Fruit fly (Drosophila melanogaster) whole organism, embryonic: Measurements from ENCODE around the gene Ugt316A1.

ENCODE experiments used
- CG10565 ChIP-seq: fragments of 200-800 bp; sonication (Bioruptor generic); optimal IDR thresholded peaks from 3 replicates; lab custom pipeline; 2016; ENCODE audit warnings: missing biosample characterization, mild to moderate bottlenecking, missing genetic modification characterization
- CG10979 ChIP-seq: fragments of 200-800 bp; sonication (Bioruptor generic); optimal IDR thresholded peaks from 2 replicates; lab custom pipeline; 2018; ENCODE audit warnings: missing biosample characterization, mild to moderate bottlenecking, missing genetic modification characterization, moderate library complexity
- CG11085 ChIP-seq: fragments of 200-800 bp; sonication (Bioruptor generic); IDR thresholded peaks from 2 replicates; pipeline ENCODE4 v1.3.6; 2022; ENCODE audit warnings: missing biosample characterization, missing genetic modification characterization
- CG12236 ChIP-seq: fragments of 200-800 bp; sonication (Bioruptor generic); optimal IDR thresholded peaks from 2 replicates; lab custom pipeline; 2016; ENCODE audit warnings: missing biosample characterization, missing genetic modification characterization
- CG12659 ChIP-seq: fragments of 200-800 bp; sonication (Bioruptor generic); optimal IDR thresholded peaks from 3 replicates; lab custom pipeline; 2017; ENCODE audit warnings: mild to moderate bottlenecking, missing biosample characterization, missing genetic modification reagents, missing genetic modification characterization
- CG13296 ChIP-seq: fragments of 200-800 bp; sonication (Bioruptor generic); optimal IDR thresholded peaks from 3 replicates; lab custom pipeline; 2018; ENCODE audit warnings: missing biosample characterization, mild to moderate bottlenecking, missing genetic modification characterization
- CG14965 ChIP-seq: fragments of 200-800 bp; sonication (Bioruptor generic); optimal IDR thresholded peaks from 2 replicates; lab custom pipeline; 2016; ENCODE audit warnings: missing biosample characterization, missing genetic modification characterization, borderline replicate concordance
- CG15479 ChIP-seq: fragments of 200-800 bp; sonication (Bioruptor generic); optimal IDR thresholded peaks from 3 replicates; lab custom pipeline; 2019; ENCODE audit warnings: missing biosample characterization, mild to moderate bottlenecking, missing genetic modification characterization, moderate library complexity
- CG17186 ChIP-seq: fragments of 200-800 bp; sonication (Bioruptor generic); optimal IDR thresholded peaks from 3 replicates; lab custom pipeline; 2017; ENCODE audit warnings: missing biosample characterization, missing genetic modification reagents, missing genetic modification characterization
- CG17328 ChIP-seq: fragments of 200-800 bp; sonication (Bioruptor generic); IDR thresholded peaks from 2 replicates; pipeline ENCODE4 v1.3.6; 2022; ENCODE audit warnings: missing biosample characterization, missing genetic modification characterization
- CG17361 ChIP-seq: fragments of 200-800 bp; sonication (Bioruptor generic); IDR thresholded peaks from 3 replicates; pipeline ENCODE4 v1.3.6; 2022; ENCODE audit warnings: missing biosample characterization, missing genetic modification characterization
- CG17829 ChIP-seq: fragments of 200-800 bp; optimal IDR thresholded peaks from 2 replicates; lab custom pipeline; 2019; ENCODE audit warnings: missing biosample characterization, mild to moderate bottlenecking, missing genetic modification characterization, moderate library complexity
- CG2116 ChIP-seq: fragments of 200-800 bp; sonication (Bioruptor generic); optimal IDR thresholded peaks from 3 replicates; lab custom pipeline; 2018; ENCODE audit warnings: missing biosample characterization, mild to moderate bottlenecking, missing genetic modification characterization
- CG2120 ChIP-seq: fragments of 200-800 bp; sonication (Bioruptor generic); optimal IDR thresholded peaks from 3 replicates; lab custom pipeline; 2016; ENCODE audit warnings: missing biosample characterization, missing genetic modification characterization
- CG2199 ChIP-seq: fragments of 200-800 bp; sonication (Bioruptor generic); IDR thresholded peaks from 3 replicates; pipeline ENCODE4 v1.3.6; 2022; ENCODE audit warnings: missing biosample characterization, missing genetic modification characterization
- CG2712 ChIP-seq: fragments of 200-800 bp; optimal IDR thresholded peaks from 3 replicates; lab custom pipeline; 2019; ENCODE audit warnings: missing biosample characterization, mild to moderate bottlenecking, missing genetic modification characterization, moderate library complexity
- CG30431 ChIP-seq: fragments of 200-800 bp; sonication (Bioruptor generic); optimal IDR thresholded peaks from 2 replicates; lab custom pipeline; 2017; ENCODE audit warnings: missing biosample characterization, missing genetic modification characterization
- CG31224 ChIP-seq: fragments of 200-800 bp; sonication (Bioruptor generic); IDR thresholded peaks from 2 replicates; pipeline ENCODE4 v1.3.6; 2022; ENCODE audit warnings: missing biosample characterization, missing genetic modification characterization
- CG3995 ChIP-seq: fragments of 200-800 bp; sonication (Bioruptor generic); optimal IDR thresholded peaks from 3 replicates; lab custom pipeline; 2016; ENCODE audit warnings: missing biosample characterization, missing genetic modification characterization
- CG4424 ChIP-seq: fragments of 200-800 bp; sonication (Bioruptor generic); optimal IDR thresholded peaks from 3 replicates; lab custom pipeline; 2016; ENCODE audit warnings: missing biosample characterization, missing genetic modification characterization
- CG6689 ChIP-seq: fragments of 200-800 bp; sonication (Bioruptor generic); IDR thresholded peaks from 2 replicates; pipeline ENCODE4 v1.3.6; 2022; ENCODE audit warnings: missing biosample characterization, missing genetic modification characterization
- CG9215 ChIP-seq: fragments of 200-800 bp; sonication (Bioruptor generic); IDR thresholded peaks from 2 replicates; pipeline ENCODE4 v1.3.6; 2022; ENCODE audit warnings: missing biosample characterization, missing genetic modification characterization
- CG9727 ChIP-seq: fragments of 200-800 bp; sonication (Bioruptor generic); optimal IDR thresholded peaks from 3 replicates; lab custom pipeline; 2017; ENCODE audit warnings: missing biosample characterization, mild to moderate bottlenecking, missing genetic modification characterization
- CTCF ChIP-seq: fragments of 200-800 bp; sonication (Bioruptor generic); optimal IDR thresholded peaks from 2 replicates; lab custom pipeline; 2017; ENCODE audit warnings: missing biosample characterization, mild to moderate bottlenecking, missing genetic modification characterization, moderate library complexity
- CkIIα-i1 ChIP-seq: fragments of 200-800 bp; sonication (Bioruptor generic); IDR thresholded peaks from 2 replicates; pipeline ENCODE4 v1.3.6; 2022; ENCODE audit warnings: missing biosample characterization, missing genetic modification characterization
- Dfd ChIP-seq, 2 experiments: fragments of >200 bp; optimal IDR thresholded peaks; 2 replicates each; lab custom pipeline; 2017; ENCODE audit warnings: missing biosample characterization in 2 of 2, missing genetic modification characterization in 2 of 2
- Dp ChIP-seq: fragments of 200-800 bp; sonication (Bioruptor generic); optimal IDR thresholded peaks from 2 replicates; lab custom pipeline; 2018; ENCODE audit warnings: missing biosample characterization, mild to moderate bottlenecking, missing genetic modification characterization, moderate library complexity
- Dref ChIP-seq: fragments of 200-800 bp; sonication (Bioruptor generic); IDR thresholded peaks from 2 replicates; pipeline ENCODE4 v1.3.6; 2022; ENCODE audit warnings: missing biosample characterization, missing genetic modification characterization
- Elba2 ChIP-seq: fragments of 200-800 bp; sonication (Bioruptor generic); optimal IDR thresholded peaks from 3 replicates; lab custom pipeline; 2016; ENCODE audit warnings: missing biosample characterization, missing genetic modification characterization
- HLH54F ChIP-seq: fragments of 200-800 bp; sonication (Bioruptor generic); optimal IDR thresholded peaks from 3 replicates; lab custom pipeline; 2016; ENCODE audit warnings: missing biosample characterization, missing genetic modification characterization
- Hr51 ChIP-seq, 2 experiments: fragments of 200-800 bp; sonication (Bioruptor generic); optimal IDR thresholded peaks; 2 replicates in 1 of 2; 3 replicates in 1 of 2; lab custom pipeline; 2016 to 2018; ENCODE audit warnings: missing biosample characterization in 2 of 2, missing genetic modification characterization in 2 of 2, mild to moderate bottlenecking in 1 of 2, moderate library complexity in 1 of 2
- Jarid2 ChIP-seq: fragments of 200-800 bp; sonication (Bioruptor generic); optimal IDR thresholded peaks from 3 replicates; lab custom pipeline; 2017; ENCODE audit warnings: mild to moderate bottlenecking, missing biosample characterization, missing genetic modification reagents, missing genetic modification characterization
- MBD-R2 ChIP-seq: fragments of 200-800 bp; sonication (Bioruptor generic); IDR thresholded peaks from 2 replicates; pipeline ENCODE4 v1.3.6; 2022; ENCODE audit warnings: missing biosample characterization, missing genetic modification characterization
- Oaz ChIP-seq: fragments of 200-800 bp; sonication (Bioruptor generic); IDR thresholded peaks from 2 replicates; pipeline ENCODE4 v1.3.6; 2022; ENCODE audit warnings: missing biosample characterization, missing genetic modification characterization
- Sin3A ChIP-seq: fragments of >200 bp; optimal IDR thresholded peaks from 2 replicates; lab custom pipeline; 2018
- Ssrp ChIP-seq: fragments of 200-800 bp; sonication (Bioruptor generic); optimal IDR thresholded peaks from 2 replicates; lab custom pipeline; 2018; ENCODE audit warnings: missing biosample characterization, mild to moderate bottlenecking, missing genetic modification characterization, moderate library complexity
- Xrp1 ChIP-seq: fragments of 200-800 bp; sonication (Bioruptor generic); IDR thresholded peaks from 2 replicates; pipeline ENCODE4 v1.3.6; 2022; ENCODE audit warnings: missing biosample characterization, missing genetic modification characterization
- ab ChIP-seq: fragments of 200-800 bp; sonication (Bioruptor generic); optimal IDR thresholded peaks from 2 replicates; lab custom pipeline; 2016; ENCODE audit warnings: missing biosample characterization, missing genetic modification characterization
- ac ChIP-seq: fragments of 200-800 bp; sonication (Bioruptor generic); optimal IDR thresholded peaks from 3 replicates; lab custom pipeline; 2017; ENCODE audit warnings: missing biosample characterization, mild to moderate bottlenecking, missing genetic modification characterization
- bsh ChIP-seq, 2 experiments: fragments of 200-800 bp; sonication (Bioruptor generic); optimal IDR thresholded peaks; 2 replicates each; lab custom pipeline; 2017 to 2018; ENCODE audit warnings: mild to moderate bottlenecking in 2 of 2, missing biosample characterization in 2 of 2, missing genetic modification characterization in 2 of 2, moderate library complexity in 1 of 2
- croc ChIP-seq: fragments of 200-800 bp; sonication (Bioruptor generic); conservative IDR thresholded peaks from 3 replicates; pipeline ENCODE4 v1.3.6; 2022; ENCODE audit warnings: missing biosample characterization, missing genetic modification characterization
- dpn ChIP-seq, 2 experiments: fragments of 200-800 bp; sonication (Bioruptor generic); optimal IDR thresholded peaks; 3 replicates each; lab custom pipeline; 2016; ENCODE audit warnings: missing biosample characterization in 2 of 2, missing genetic modification characterization in 2 of 2
- gce ChIP-seq: fragments of 200-800 bp; sonication (Bioruptor generic); IDR thresholded peaks from 3 replicates; pipeline ENCODE4 v1.3.6; 2022; ENCODE audit warnings: missing biosample characterization, missing genetic modification characterization
- gem ChIP-seq: fragments of 200-800 bp; sonication (Bioruptor generic); optimal IDR thresholded peaks from 2 replicates; lab custom pipeline; 2019; ENCODE audit warnings: missing biosample characterization, mild to moderate bottlenecking, missing genetic modification characterization, moderate library complexity
- gsb ChIP-seq: fragments of 200-800 bp; sonication (Bioruptor generic); IDR thresholded peaks from 2 replicates; pipeline ENCODE4 v1.3.6; 2022; ENCODE audit warnings: missing biosample characterization, missing genetic modification characterization
- jumu ChIP-seq: fragments of 200-800 bp; sonication (Bioruptor generic); optimal IDR thresholded peaks from 3 replicates; lab custom pipeline; 2016; ENCODE audit warnings: missing biosample characterization, missing genetic modification characterization
- lmd ChIP-seq: fragments of 200-800 bp; sonication (Bioruptor generic); IDR thresholded peaks from 2 replicates; pipeline ENCODE4 v1.3.6; 2022; ENCODE audit warnings: missing biosample characterization, missing genetic modification characterization
- lola ChIP-seq, 3 experiments: fragments of >200 bp in 2 of 3; fragments of 200-800 bp in 1 of 3; sonication (Bioruptor generic) in 1 of 3; optimal IDR thresholded peaks; 2 replicates each; lab custom pipeline; 2017 to 2019; ENCODE audit warnings: missing biosample characterization in 3 of 3, missing genetic modification characterization in 3 of 3, mild to moderate bottlenecking in 1 of 3, moderate library complexity in 1 of 3
- phol ChIP-seq: fragments of 200-800 bp; sonication (Bioruptor generic); optimal IDR thresholded peaks from 3 replicates; lab custom pipeline; 2018; ENCODE audit warnings: missing biosample characterization, mild to moderate bottlenecking, missing genetic modification characterization, moderate library complexity
- row ChIP-seq: fragments of 200-800 bp; sonication (Bioruptor generic); IDR thresholded peaks from 3 replicates; pipeline ENCODE4 v1.3.6; 2022; ENCODE audit warnings: missing biosample characterization, missing genetic modification characterization
- sens ChIP-seq: fragments of 200-800 bp; sonication (Bioruptor generic); peaks from one replicate; lab custom pipeline; 2016; ENCODE audit warnings: missing biosample characterization, missing genetic modification characterization
- vnd ChIP-seq: fragments of 200-800 bp; sonication (Bioruptor generic); IDR thresholded peaks from 3 replicates; pipeline ENCODE4 v1.3.6; 2022; ENCODE audit warnings: missing biosample characterization, missing genetic modification characterization; ENCODE audit not compliant: partially characterized antibody
- zen ChIP-seq: fragments of 200-800 bp; sonication (Bioruptor generic); optimal IDR thresholded peaks from 3 replicates; lab custom pipeline; 2018; ENCODE audit warnings: missing biosample characterization, mild to moderate bottlenecking, missing genetic modification characterization, moderate library complexity

The Ugt316A1 gene

dm6 chr3L:19055064-19055463 is 7.6 kb downstream of the Ugt316A1 start (continued):
- TF ChIP-seq row (GFP tag; lab: Robert Waterston, UW) (peak; percentile 31; the same call in 1 of the 3 replicates), CG4424 (peak; percentile 27), CG17361 (GFP tag; lab: Robert Waterston, UW) (0 out of 3 replicates have a peak, but pooled peaks have one; percentile 25), Dfd (GFP tag; optimal IDR thresholded peaks at IDR 0.05; lab: Kevin White, UChicago) (no peak), CG2712 (peak; percentile 19), sens (GFP tag; lab: Kevin White, UChicago) (peak; percentile 45), Dp (GFP tag; lab: Kevin White, UChicago) (no peak), dpn (GFP tag; optimal IDR thresholded peaks at IDR 0.05; lab: Kevin White, UChicago) (no peak), lola (GFP tag; optimal IDR thresholded peaks at IDR 0.05; lab: Kevin White, UChicago) (peak in 1 of 3 experiments; percentile 12), CG9727 (GFP tag; lab: Kevin White, UChicago) (peak; percentile 15), gem (tag; lab: Kevin White, UChicago) (peak; percentile 31), lmd (no peak), ac (no peak), CG6689 (0 out of 2 replicates have a peak, but pooled peaks have one; percentile 24), bsh (GFP tag; optimal IDR thresholded peaks at IDR 0.05; lab: Kevin White, UChicago) (peak; percentile 14 to 20), phol (peak; percentile 3), CG17328 (GFP tag; lab: Robert Waterston, UW) (no peak), CG2120 (GFP tag; lab: Kevin White, UChicago) (peak; percentile 2), CG2199 (no peak), Xrp1 (GFP tag; lab: Robert Waterston, UW) (peak; percentile 48)

DNA sequence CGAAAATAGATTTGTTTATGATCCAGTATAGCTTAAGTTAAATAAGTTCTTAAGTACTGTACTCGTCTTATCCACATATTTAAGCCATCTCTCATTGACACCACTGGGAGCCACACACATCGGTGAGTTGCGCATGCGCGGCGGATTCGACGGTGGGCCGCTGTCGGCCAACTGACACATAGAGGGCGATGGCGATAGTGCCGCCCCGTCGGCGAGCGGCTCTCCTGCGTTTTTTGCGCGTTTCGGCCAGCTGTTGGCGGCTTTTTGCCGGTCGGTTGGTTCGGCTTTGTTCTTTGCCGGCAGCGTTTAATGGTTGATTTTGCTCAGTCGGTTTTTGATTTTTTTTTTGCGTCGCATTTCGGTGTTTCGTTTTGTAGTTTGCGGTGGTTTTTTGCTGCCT is 8.3 kb downstream of the Ugt316A1 start:
- TF ChIP-seq CG10565 (GFP tag; lab: Kevin White, UChicago) (no peak), jumu (GFP tag; lab: Kevin White, UChicago) (no peak), CG17829 (tag; lab: Kevin White, UChicago) (no peak), CG31224 (GFP tag; lab: Robert Waterston, UW) (no peak), HLH54F (GFP tag; lab: Kevin White, UChicago) (no peak), ab (no peak), CG12659 (no peak), Sin3A (lab: Kevin White, UChicago) (no peak), MBD-R2 (no peak), CTCF (peak; percentile 75), CG30431 (no peak), vnd (GFP tag; lab: Robert Waterston, UW) (no peak), zen (tag; lab: Kevin White, UChicago) (no peak), Elba2 (GFP tag; lab: Kevin White, UChicago) (no peak), CG12236 (GFP tag; lab: Kevin White, UChicago) (no peak), CG14965 (no peak), CkIIα-i1 (GFP tag; lab: Robert Waterston, UW) (no peak), CG9215 (GFP tag; lab: Robert Waterston, UW) (no peak), Dref (GFP tag; lab: Robert Waterston, UW) (no peak), CG13296 (no peak), Ssrp (tag; lab: Kevin White, UChicago) (no peak), gsb (GFP tag; lab: Robert Waterston, UW) (no peak), CG10979 (tag; lab: Kevin White, UChicago) (peak; percentile 39), gce (GFP tag; lab: Robert Waterston, UW) (no peak), croc (GFP tag; lab: Robert Waterston, UW) (no peak), CG17186 (no peak), Jarid2 (no peak), CG15479 (no peak), Hr51 (GFP tag; optimal IDR thresholded peaks at IDR 0.05; lab: Kevin White, UChicago) (no peak), CG11085 (no peak), Oaz (GFP tag; lab: Robert Waterston, UW) (no peak), CG3995 (GFP tag; lab: Kevin White, UChicago) (no peak), CG2116 (GFP tag; lab: Kevin White, UChicago) (no peak)
